Fruit fly (Drosophila melanogaster) Kc167 (cell line): ENCODE measurements around the gene CG12204.

Experiments
- h ChIP-seq: fragments of >200 bp; optimal IDR thresholded peaks from 3 replicates; lab custom pipeline; 2018; ENCODE audit warnings: missing external identifiers
- psq ChIP-seq: fragments of >200 bp; optimal IDR thresholded peaks from 2 replicates; lab custom pipeline; 2017; ENCODE audit warnings: missing external identifiers

DNA sequence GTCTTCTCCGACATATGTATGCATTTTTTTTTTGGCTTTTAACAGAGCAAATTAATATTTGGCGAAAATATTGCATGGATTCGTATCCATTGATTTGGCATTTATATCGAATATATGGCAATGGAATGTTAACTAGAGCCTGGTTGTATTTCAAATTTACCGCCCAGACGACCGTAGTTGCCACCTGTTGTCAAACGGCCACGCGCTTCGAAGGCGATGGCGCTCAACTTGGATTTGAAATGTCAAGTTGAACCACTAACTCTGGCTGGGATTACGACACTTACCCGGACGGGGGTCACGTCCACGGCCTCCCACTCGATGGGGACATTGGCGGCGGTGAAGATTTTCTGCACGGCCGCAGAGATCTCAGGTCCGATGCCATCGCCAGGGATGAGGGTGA lies 26.2 kb upstream of the CG12204 start:
- TF ChIP-seq psq (lab: Kevin White, UChicago): no peak
- TF ChIP-seq h (lab: Kevin White, UChicago): no peak
